Worm (Caenorhabditis elegans) whole organism, midembryonic: Measurements from ENCODE around the gene C05D11.13.

ENCODE experiments used
- flt-1 ChIP-seq: fragments of 200-800 bp; sonication (Bioruptor generic); IDR thresholded peaks from 2 replicates; pipeline ENCODE4 v1.3.6; 2022; ENCODE audit warnings: missing genetic modification characterization, missing compliant biosample characterization
- ztf-29 ChIP-seq: fragments of 200-800 bp; sonication (Bioruptor generic); IDR thresholded peaks from 2 replicates; pipeline ENCODE4 v1.3.6; 2022; ENCODE audit warnings: missing genetic modification reagents, missing genetic modification characterization, missing compliant biosample characterization

- TF ChIP-seq ztf-29 (GFP tag; lab: Robert Waterston, UW): no peak
- TF ChIP-seq flt-1: no peak
Measured at ce11 chrIII:6420201-6420600, 24.2 kb downstream of the C05D11.13 start.
